Worm (Caenorhabditis elegans): ENCODE data around the gene Y82E9BR.14.
"Not testable (repeated sequence)": the region's sequence is repeated elsewhere in the genome, so short reads cannot be mapped to it uniquely, and the experiment has no call there.

The Y82E9BR.14 gene

DNA sequence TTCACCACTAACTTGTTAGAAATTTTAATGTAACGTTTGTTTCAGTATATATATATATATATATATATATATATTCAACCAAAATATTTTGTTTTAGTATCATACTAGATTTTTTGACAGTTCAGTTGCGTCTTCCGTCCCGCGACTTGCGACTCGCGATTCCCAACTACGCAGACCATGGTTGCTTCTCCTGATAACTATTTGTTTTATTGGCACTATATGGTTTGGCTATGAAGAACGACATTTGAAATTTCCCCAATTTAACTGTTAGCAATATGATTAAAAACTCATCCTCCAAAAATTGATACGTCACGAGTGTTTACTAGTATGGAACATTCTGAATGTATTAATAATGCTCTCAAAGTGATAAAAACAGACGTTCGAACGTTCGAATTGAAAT is 29.2 kb downstream of the Y82E9BR.14 start:
- TF ChIP-seq ztf-11 (tag; optimal IDR thresholded peaks at IDR 0.05): no peak

DNA sequence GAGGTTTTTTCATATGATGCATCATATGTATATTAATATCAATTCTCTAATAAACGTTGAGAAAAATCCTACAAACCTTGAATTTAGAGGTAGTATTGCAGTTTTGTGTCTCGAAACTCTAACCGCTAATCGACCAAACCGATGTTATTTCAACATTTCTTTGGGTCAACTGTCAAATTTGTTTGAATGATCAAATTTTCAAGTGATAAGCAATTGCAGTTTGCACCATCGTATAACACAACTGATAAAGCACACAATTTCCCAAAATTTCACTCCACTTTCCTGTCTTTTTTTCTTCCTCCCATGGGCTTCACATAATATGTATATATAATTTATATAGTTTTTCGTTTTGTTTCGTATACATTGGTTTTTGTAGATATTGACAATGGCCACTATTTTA is 29.8 kb downstream of the Y82E9BR.14 start, which contains the start of the genes fbxa-138 and Y82E9BR.5:
Gene fbxa-138, minus strand, starts transcription at position 161 of the 400 bp plus-strand sequence.
Gene Y82E9BR.5, plus strand, starts transcription at position 279 of the 400 bp plus-strand sequence.
- no peak for TF ChIP-seq unc-120 (tag; optimal IDR thresholded peaks at IDR 0.05; ENCODE audit: poor library complexity, severe bottlenecking)
- no peak for TF ChIP-seq unc-62 (GFP tag; optimal IDR thresholded peaks at IDR 0.05)
- no peak for TF ChIP-seq snpc-4 (tag; optimal IDR thresholded peaks at IDR 0.05)
- TF ChIP-seq mep-1 (tag; optimal IDR thresholded peaks at IDR 0.05): no peak
- TF ChIP-seq flh-1 (GFP tag; optimal IDR thresholded peaks at IDR 0.05): no peak

DNA sequence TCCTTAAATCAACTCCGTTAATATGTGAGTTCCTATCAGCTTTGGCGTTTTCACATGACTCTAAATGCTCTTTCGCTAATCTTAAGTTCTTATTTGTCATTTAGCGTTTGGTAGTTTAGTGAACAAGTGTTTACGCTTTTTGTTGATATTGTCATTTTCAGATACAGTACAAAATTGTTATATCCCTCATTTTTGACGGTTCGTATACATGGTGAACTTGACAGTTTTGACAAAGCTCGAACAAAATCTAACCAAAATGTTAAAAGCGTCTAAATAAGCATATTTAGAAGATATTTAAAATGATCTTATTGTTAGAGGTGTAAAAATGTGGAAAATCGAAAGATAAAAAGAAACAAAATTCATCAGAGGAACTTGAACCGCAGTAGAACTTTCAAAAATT is 30.4 kb downstream of the Y82E9BR.14 start:
- no peak for TF ChIP-seq nhr-237 (tag; optimal IDR thresholded peaks at IDR 0.05)
- TF ChIP-seq snpc-4 (tag; optimal IDR thresholded peaks at IDR 0.05): no peak
- TF ChIP-seq drap-1 (GFP tag; optimal IDR thresholded peaks at IDR 0.05): no peak
- no peak for TF ChIP-seq cnd-1 (tag; optimal IDR thresholded peaks at IDR 0.05)
- TF ChIP-seq elt-3 (tag; optimal IDR thresholded peaks at IDR 0.05): no peak
- no peak for TF ChIP-seq flh-1 (GFP tag; optimal IDR thresholded peaks at IDR 0.05)
- no peak for TF ChIP-seq mab-5 (tag; optimal IDR thresholded peaks at IDR 0.05)
- TF ChIP-seq ham-2 (GFP tag; optimal IDR thresholded peaks at IDR 0.05): no peak
- TF ChIP-seq tbx-8 (GFP tag; optimal IDR thresholded peaks at IDR 0.05): no peak
- no peak for TF ChIP-seq mep-1 (tag; optimal IDR thresholded peaks at IDR 0.05)
- no peak for TF ChIP-seq unc-120 (tag; optimal IDR thresholded peaks at IDR 0.05; ENCODE audit: poor library complexity, severe bottlenecking)
- no peak for TF ChIP-seq ces-1 (GFP tag; optimal IDR thresholded peaks at IDR 0.05)
- TF ChIP-seq lin-32 (GFP tag; optimal IDR thresholded peaks at IDR 0.05): no peak

DNA sequence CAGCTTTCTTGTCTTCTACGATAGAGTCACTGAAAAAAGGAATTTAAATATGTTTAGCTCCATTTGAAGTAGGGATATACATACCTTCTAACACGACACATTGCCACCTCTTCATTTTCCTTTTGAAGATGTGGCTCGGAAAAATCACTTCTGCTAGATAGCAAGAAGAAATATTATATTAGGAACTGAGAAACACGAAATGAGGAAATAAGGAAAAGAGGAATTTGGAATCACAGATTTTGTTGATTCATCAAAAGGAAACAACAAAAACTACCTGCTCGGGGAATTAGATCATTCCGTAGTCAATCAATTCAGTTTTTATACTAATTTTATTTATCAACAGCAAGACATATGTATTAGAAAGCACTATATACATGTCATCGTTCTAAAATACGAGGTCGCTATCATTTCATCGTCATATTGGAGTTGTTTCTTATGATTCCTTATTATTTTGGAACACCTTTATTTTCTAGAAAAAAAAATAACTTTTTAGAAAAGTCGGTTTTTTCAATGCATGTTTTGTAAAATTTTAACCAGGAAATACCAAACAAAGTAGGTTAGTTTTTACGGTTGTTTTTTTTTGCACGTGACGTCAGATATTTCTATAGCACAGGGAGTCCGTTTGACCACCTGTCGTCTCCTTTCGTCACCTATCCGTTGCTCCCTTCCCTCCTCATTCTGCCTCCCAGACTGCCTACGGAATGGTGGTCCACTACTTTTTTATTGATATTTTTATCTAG is 33.2 kb downstream of the Y82E9BR.14 start, which contains the start of the genes pals-21 and Y82E9BR.6:
Gene pals-21, minus strand, starts transcription at position 101 of the 740 bp plus-strand sequence.
Gene Y82E9BR.6, plus strand, starts transcription at position 690 of the 740 bp plus-strand sequence.
- TF ChIP-seq ces-1 (GFP tag; optimal IDR thresholded peaks at IDR 0.05) (no peak), hlh-1 (tag; optimal IDR thresholded peaks at IDR 0.05) (peak; percentile 75)

DNA sequence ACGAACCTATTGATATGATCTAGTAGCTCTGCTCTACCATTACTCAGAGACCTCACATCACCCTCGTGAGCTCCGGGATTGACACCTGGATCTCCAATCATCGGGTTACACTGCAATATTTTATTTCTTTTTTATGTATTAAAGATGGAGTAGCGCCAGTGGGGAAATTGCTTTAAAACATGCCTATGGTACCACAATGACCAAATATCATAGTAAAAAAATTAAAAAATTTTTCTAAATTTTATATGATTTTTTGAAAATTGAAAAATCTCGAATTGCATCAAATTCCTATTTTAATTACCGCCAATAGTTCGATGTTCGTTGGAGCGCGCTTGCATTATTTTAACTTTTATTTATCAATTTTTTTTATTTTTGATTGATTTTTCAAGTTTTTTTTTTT is 36.0 kb downstream of the Y82E9BR.14 start, which contains the start of gene pals-40:
Gene pals-40, minus strand, starts transcription at position 101 of the 400 bp plus-strand sequence.
- not testable (repeated sequence) for TF ChIP-seq ceh-83 (GFP tag; optimal IDR thresholded peaks at IDR 0.05); mep-1 (tag; optimal IDR thresholded peaks at IDR 0.05); snpc-4 (tag; optimal IDR thresholded peaks at IDR 0.05)

DNA sequence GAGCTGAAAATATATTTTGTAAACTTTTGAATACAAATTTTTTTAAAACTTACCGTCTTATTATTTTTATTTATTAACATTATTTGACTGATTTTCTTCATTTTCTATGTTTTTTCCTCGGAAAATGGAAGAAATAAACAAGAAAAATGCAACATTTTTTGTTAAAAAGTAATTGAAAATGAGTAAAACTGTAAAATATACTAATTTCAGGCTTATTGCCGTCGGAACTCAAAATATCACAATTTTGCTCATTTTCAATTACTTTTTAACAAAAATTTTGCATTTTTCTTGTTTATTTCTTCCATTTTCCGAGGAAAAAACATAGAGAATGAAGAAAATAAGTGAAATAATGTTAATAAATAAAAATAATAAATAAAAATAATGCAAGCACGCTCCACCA is 38.4 kb downstream of the Y82E9BR.14 start, which contains the start of gene Y82E9BR.10:
Gene Y82E9BR.10, minus strand, starts transcription at position 101 of the 400 bp plus-strand sequence.
- TF ChIP-seq unc-120 (tag; optimal IDR thresholded peaks at IDR 0.05; ENCODE audit: poor library complexity, severe bottlenecking); elt-3 (tag; optimal IDR thresholded peaks at IDR 0.05); elt-1 (tag; optimal IDR thresholded peaks at IDR 0.05; ENCODE audit: borderline replicate concordance, insufficient read depth): not testable (repeated sequence)

DNA sequence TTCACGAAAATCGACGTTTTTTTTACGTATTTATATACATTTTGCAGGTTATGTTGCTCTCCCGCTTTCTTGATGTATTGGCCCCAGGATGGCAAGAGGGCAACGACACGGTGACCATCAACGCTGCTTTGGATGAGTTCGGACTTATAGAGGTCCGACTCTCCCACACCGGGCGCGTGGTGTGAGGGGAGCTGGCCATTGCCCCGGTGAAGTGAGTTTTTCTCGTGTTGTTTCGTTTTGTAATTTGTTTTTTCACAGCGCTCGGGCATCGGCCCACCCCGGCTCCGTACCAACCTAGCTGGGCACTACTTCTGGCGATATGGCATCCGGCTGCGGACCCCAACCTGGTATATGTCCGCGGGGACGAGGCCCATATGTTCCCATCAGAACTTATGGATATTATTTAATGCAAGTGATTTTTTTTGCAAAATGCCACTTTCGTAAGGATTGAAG is 39.5 kb downstream of the Y82E9BR.14 start, which contains the start of gene Y82E9BR.20:
Gene Y82E9BR.20, plus strand, starts transcription at position 51 of the 453 bp plus-strand sequence.
- TF ChIP-seq pha-4 (tag; optimal IDR thresholded peaks at IDR 0.05) (no peak), ztf-11 (tag; optimal IDR thresholded peaks at IDR 0.05) (no peak), lin-13 (tag; optimal IDR thresholded peaks at IDR 0.05) (no peak), cnd-1 (tag; optimal IDR thresholded peaks at IDR 0.05) (no peak), ceh-83 (GFP tag; optimal IDR thresholded peaks at IDR 0.05) (no peak), ces-1 (GFP tag; optimal IDR thresholded peaks at IDR 0.05) (no peak), M03D4.4 (tag; optimal IDR thresholded peaks at IDR 0.05) (no peak), nhr-237 (tag; optimal IDR thresholded peaks at IDR 0.05) (no peak)

DNA sequence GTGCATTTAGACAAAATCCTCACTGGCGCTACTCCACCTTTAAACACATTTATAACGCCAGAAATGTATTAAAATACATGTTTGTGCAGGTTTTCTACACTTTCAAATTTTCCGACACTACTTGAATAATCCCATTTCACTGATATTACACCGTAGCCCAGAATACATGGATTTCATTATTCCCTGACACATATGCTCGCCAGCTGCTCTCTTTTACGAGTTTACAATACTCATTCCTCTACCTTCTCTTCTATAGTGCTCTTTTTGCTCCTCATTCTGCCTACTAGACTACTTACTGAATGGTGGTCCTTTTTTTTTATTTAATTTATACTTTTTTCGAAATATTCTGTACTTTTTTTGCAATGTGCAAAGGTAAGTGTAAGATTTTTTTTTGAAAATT is 41.4 kb downstream of the Y82E9BR.14 start:
- TF ChIP-seq hlh-1 (tag; optimal IDR thresholded peaks at IDR 0.05) (peak; percentile 82), mls-2 (tag; optimal IDR thresholded peaks at IDR 0.05) (no peak)
